Fruit fly (Drosophila melanogaster) whole organism, embryonic: Measurements from ENCODE around the gene CG7065.

ENCODE experiments used
- Blimp-1 ChIP-seq: fragments of 200-800 bp; sonication (Bioruptor generic); optimal IDR thresholded peaks from 3 replicates; lab custom pipeline; 2018; ENCODE audit warnings: missing biosample characterization, missing genetic modification characterization, mild to moderate bottlenecking, moderate library complexity, missing genetic modification reagents
- CG10321 ChIP-seq: fragments of 200-800 bp; sonication (Bioruptor generic); IDR thresholded peaks from 2 replicates; pipeline ENCODE4 v1.3.6; 2022; ENCODE audit warnings: missing biosample characterization, missing genetic modification characterization
- CG10543 ChIP-seq: fragments of 200-800 bp; sonication (Bioruptor generic); optimal IDR thresholded peaks from 3 replicates; lab custom pipeline; 2017; ENCODE audit warnings: missing biosample characterization, mild to moderate bottlenecking, missing genetic modification characterization, moderate library complexity
- CG13287 ChIP-seq: fragments of 200-800 bp; sonication (Bioruptor generic); IDR thresholded peaks from 2 replicates; pipeline ENCODE4 v1.3.6; 2022; ENCODE audit warnings: missing biosample characterization, missing genetic modification characterization; ENCODE audit not compliant: partially characterized antibody
- CG14014 ChIP-seq: fragments of 200-800 bp; sonication (Bioruptor generic); IDR thresholded peaks from 2 replicates; pipeline ENCODE4 v1.3.6; 2022; ENCODE audit warnings: missing biosample characterization, missing genetic modification characterization
- CG14860 ChIP-seq: fragments of 200-800 bp; sonication (Bioruptor generic); IDR thresholded peaks from 3 replicates; pipeline ENCODE4 v1.3.6; 2022; ENCODE audit warnings: missing biosample characterization, missing genetic modification characterization; ENCODE audit not compliant: partially characterized antibody
- CG15696 ChIP-seq: fragments of 200-800 bp; sonication (Bioruptor generic); optimal IDR thresholded peaks from 2 replicates; lab custom pipeline; 2019; ENCODE audit warnings: missing biosample characterization, mild to moderate bottlenecking, missing genetic modification characterization, moderate library complexity
- CG16813 ChIP-seq: fragments of 200-800 bp; sonication (Bioruptor generic); IDR thresholded peaks from 3 replicates; pipeline ENCODE4 v1.3.6; 2022; ENCODE audit warnings: missing biosample characterization, missing genetic modification characterization; ENCODE audit not compliant: partially characterized antibody
- CG17186 ChIP-seq: fragments of 200-800 bp; sonication (Bioruptor generic); optimal IDR thresholded peaks from 3 replicates; lab custom pipeline; 2017; ENCODE audit warnings: missing biosample characterization, missing genetic modification reagents, missing genetic modification characterization
- CG2199 ChIP-seq: fragments of 200-800 bp; sonication (Bioruptor generic); IDR thresholded peaks from 3 replicates; pipeline ENCODE4 v1.3.6; 2022; ENCODE audit warnings: missing biosample characterization, missing genetic modification characterization
- CG2678 ChIP-seq: fragments of 200-800 bp; sonication (Bioruptor generic); optimal IDR thresholded peaks from 3 replicates; lab custom pipeline; 2019; ENCODE audit warnings: missing biosample characterization, mild to moderate bottlenecking, missing genetic modification characterization, moderate library complexity
- CG3995 ChIP-seq: fragments of 200-800 bp; sonication (Bioruptor generic); optimal IDR thresholded peaks from 3 replicates; lab custom pipeline; 2016; ENCODE audit warnings: missing biosample characterization, missing genetic modification characterization
- CG42726 ChIP-seq: fragments of 200-800 bp; sonication (Bioruptor generic); IDR thresholded peaks from 2 replicates; pipeline ENCODE4 v1.3.6; 2022; ENCODE audit warnings: missing biosample characterization, missing genetic modification characterization; ENCODE audit not compliant: partially characterized antibody
- CG4820 ChIP-seq: fragments of 200-800 bp; sonication (Bioruptor generic); optimal IDR thresholded peaks from 3 replicates; lab custom pipeline; 2016; ENCODE audit warnings: missing biosample characterization, missing genetic modification characterization
- CG6791 ChIP-seq: fragments of 200-800 bp; sonication (Bioruptor generic); IDR thresholded peaks from 3 replicates; pipeline ENCODE4 v1.3.6; 2022; ENCODE audit warnings: missing biosample characterization, missing genetic modification characterization; ENCODE audit not compliant: partially characterized antibody
- CG7963 ChIP-seq: fragments of 200-800 bp; sonication (Bioruptor generic); IDR thresholded peaks from 3 replicates; pipeline ENCODE4 v1.3.6; 2022; ENCODE audit warnings: missing biosample characterization, missing genetic modification characterization; ENCODE audit not compliant: partially characterized antibody
- CG8924 ChIP-seq: fragments of 200-800 bp; optimal IDR thresholded peaks from 3 replicates; lab custom pipeline; 2019; ENCODE audit warnings: missing biosample characterization, mild to moderate bottlenecking, missing genetic modification characterization, moderate library complexity
- Dll ChIP-seq: fragments of 200-800 bp; sonication (Bioruptor generic); IDR thresholded peaks from 4 replicates; pipeline ENCODE4 v1.3.6; 2022; ENCODE audit warnings: missing biosample characterization, missing genetic modification characterization; ENCODE audit not compliant: partially characterized antibody
- Elba2 ChIP-seq: fragments of 200-800 bp; sonication (Bioruptor generic); optimal IDR thresholded peaks from 3 replicates; lab custom pipeline; 2016; ENCODE audit warnings: missing biosample characterization, missing genetic modification characterization
- Fer3 ChIP-seq: fragments of 200-800 bp; sonication (Bioruptor generic); optimal IDR thresholded peaks from 2 replicates; lab custom pipeline; 2018; ENCODE audit warnings: missing biosample characterization, mild to moderate bottlenecking, missing genetic modification characterization, moderate library complexity
- HLH4C ChIP-seq: fragments of 200-800 bp; sonication (Bioruptor generic); IDR thresholded peaks from 3 replicates; pipeline ENCODE4 v1.3.6; 2022; ENCODE audit warnings: missing biosample characterization, missing genetic modification characterization; ENCODE audit not compliant: partially characterized antibody
- Myb ChIP-seq: fragments of 200-800 bp; sonication (Bioruptor generic); optimal IDR thresholded peaks from 2 replicates; lab custom pipeline; 2016; ENCODE audit warnings: missing biosample characterization, missing genetic modification characterization
- Nf-YA ChIP-seq: fragments of 200-800 bp; sonication (Bioruptor generic); IDR thresholded peaks from 2 replicates; pipeline ENCODE4 v1.3.6; 2022; ENCODE audit warnings: missing biosample characterization, missing genetic modification characterization
- Sry-β ChIP-seq: fragments of 200-800 bp; sonication (Bioruptor generic); optimal IDR thresholded peaks from 2 replicates; lab custom pipeline; 2018; ENCODE audit warnings: missing biosample characterization, mild to moderate bottlenecking, missing genetic modification characterization, moderate library complexity
- al ChIP-seq: fragments of 200-800 bp; sonication (Bioruptor generic); IDR thresholded peaks from 2 replicates; pipeline ENCODE4 v1.3.6; 2022; ENCODE audit warnings: missing biosample characterization, missing genetic modification characterization
- aop ChIP-seq: fragments of 200-800 bp; sonication (Bioruptor generic); IDR thresholded peaks from 2 replicates; pipeline ENCODE4 v1.3.6; 2022; ENCODE audit warnings: missing biosample characterization, missing genetic modification characterization
- cg ChIP-seq: fragments of 200-800 bp; sonication (Bioruptor generic); optimal IDR thresholded peaks from 3 replicates; lab custom pipeline; 2019; ENCODE audit warnings: missing biosample characterization, mild to moderate bottlenecking, missing genetic modification characterization, moderate library complexity
- dpn ChIP-seq, 2 experiments: fragments of 200-800 bp; sonication (Bioruptor generic); optimal IDR thresholded peaks; 3 replicates each; lab custom pipeline; 2016; ENCODE audit warnings: missing biosample characterization in 2 of 2, missing genetic modification characterization in 2 of 2
- fd3F ChIP-seq: fragments of 200-800 bp; sonication (Bioruptor generic); optimal IDR thresholded peaks from 2 replicates; lab custom pipeline; 2018; ENCODE audit warnings: missing biosample characterization, mild to moderate bottlenecking, missing genetic modification characterization, moderate library complexity
- gce ChIP-seq: fragments of 200-800 bp; sonication (Bioruptor generic); IDR thresholded peaks from 3 replicates; pipeline ENCODE4 v1.3.6; 2022; ENCODE audit warnings: missing biosample characterization, missing genetic modification characterization
- gfzf ChIP-seq: fragments of 200-800 bp; sonication (Bioruptor generic); optimal IDR thresholded peaks from 2 replicates; lab custom pipeline; 2016; ENCODE audit warnings: missing biosample characterization, mild to moderate bottlenecking, missing genetic modification characterization, moderate library complexity
- her ChIP-seq: fragments of 200-800 bp; sonication (Bioruptor generic); optimal IDR thresholded peaks from 2 replicates; lab custom pipeline; 2016; ENCODE audit warnings: missing biosample characterization, missing genetic modification characterization
- jing ChIP-seq: fragments of 200-800 bp; sonication (Bioruptor generic); optimal IDR thresholded peaks from 2 replicates; lab custom pipeline; 2018; ENCODE audit warnings: missing biosample characterization, mild to moderate bottlenecking, missing genetic modification characterization
- kah ChIP-seq: fragments of 200-800 bp; sonication (Bioruptor generic); optimal IDR thresholded peaks from 2 replicates; lab custom pipeline; 2018; ENCODE audit warnings: missing biosample characterization, mild to moderate bottlenecking, missing genetic modification characterization
- nerfin-1 ChIP-seq: fragments of 200-800 bp; sonication (Bioruptor generic); optimal IDR thresholded peaks from 3 replicates; lab custom pipeline; 2019; ENCODE audit warnings: missing biosample characterization, mild to moderate bottlenecking, missing genetic modification characterization, moderate library complexity
- peb ChIP-seq: fragments of 200-800 bp; sonication (Bioruptor generic); IDR thresholded peaks from 2 replicates; pipeline ENCODE4 v1.3.6; 2022; ENCODE audit warnings: missing biosample characterization, missing genetic modification characterization
- pfk ChIP-seq: fragments of 200-800 bp; sonication (Bioruptor generic); optimal IDR thresholded peaks from 2 replicates; lab custom pipeline; 2018; ENCODE audit warnings: missing biosample characterization, mild to moderate bottlenecking, missing genetic modification characterization, moderate library complexity
- phol ChIP-seq: fragments of 200-800 bp; sonication (Bioruptor generic); optimal IDR thresholded peaks from 3 replicates; lab custom pipeline; 2018; ENCODE audit warnings: missing biosample characterization, mild to moderate bottlenecking, missing genetic modification characterization, moderate library complexity
- pros ChIP-seq: fragments of 200-800 bp; sonication (Bioruptor generic); optimal IDR thresholded peaks from 3 replicates; lab custom pipeline; 2019; ENCODE audit warnings: missing biosample characterization, mild to moderate bottlenecking, missing genetic modification characterization, moderate library complexity
- pum ChIP-seq: fragments of 200-800 bp; sonication (Bioruptor generic); optimal IDR thresholded peaks from 2 replicates; lab custom pipeline; 2016; ENCODE audit warnings: missing biosample characterization, missing genetic modification characterization
- row ChIP-seq: fragments of 200-800 bp; sonication (Bioruptor generic); IDR thresholded peaks from 3 replicates; pipeline ENCODE4 v1.3.6; 2022; ENCODE audit warnings: missing biosample characterization, missing genetic modification characterization
- sisA ChIP-seq: fragments of 200-800 bp; sonication (Bioruptor generic); IDR thresholded peaks from 2 replicates; pipeline ENCODE4 v1.3.6; 2022; ENCODE audit warnings: missing biosample characterization, missing genetic modification characterization
- slp2 ChIP-seq: fragments of 200-800 bp; sonication (Bioruptor generic); optimal IDR thresholded peaks from 2 replicates; lab custom pipeline; 2016; ENCODE audit warnings: missing biosample characterization, missing genetic modification characterization
- stwl ChIP-seq: fragments of 200-800 bp; sonication (Bioruptor generic); optimal IDR thresholded peaks from 3 replicates; lab custom pipeline; 2018; ENCODE audit warnings: missing biosample characterization, mild to moderate bottlenecking, missing genetic modification characterization, moderate library complexity
- zfh2 ChIP-seq: fragments of 200-800 bp; sonication (Bioruptor generic); optimal IDR thresholded peaks from 2 replicates; lab custom pipeline; 2016; ENCODE audit warnings: missing biosample characterization, missing genetic modification characterization

CG7065 gene

dm6 chrX:9164510-9165506, 22.5 kb downstream of the CG7065 start (continued):
- peak; percentile 78 for TF ChIP-seq Elba2 (GFP tag; lab: Kevin White, UChicago)
- peak; percentile 9 for TF ChIP-seq cg (GFP tag; lab: Kevin White, UChicago)
- peak; percentile 50 for TF ChIP-seq row (GFP tag; lab: Robert Waterston, UW)
- no peak for TF ChIP-seq CG10543 (GFP tag; lab: Kevin White, UChicago)
- TF ChIP-seq dpn (GFP tag; optimal IDR thresholded peaks at IDR 0.05; lab: Kevin White, UChicago): no peak
- no peak for TF ChIP-seq jing (GFP tag; lab: Kevin White, UChicago)
- peak; percentile 7 for TF ChIP-seq CG17186 (GFP tag; lab: Kevin White, UChicago)
- peak; percentile 90 for TF ChIP-seq Sry-β (GFP tag; lab: Kevin White, UChicago)
- TF ChIP-seq fd3F (GFP tag; lab: Kevin White, UChicago): no peak
- TF ChIP-seq CG10321: no peak
- TF ChIP-seq nerfin-1 (tag; lab: Kevin White, UChicago): peak; percentile 86
- TF ChIP-seq CG8924 (tag; lab: Kevin White, UChicago): no peak

dm6 chrX:9168273-9168672, 26.0 kb downstream of the CG7065 start:
- no peak for TF ChIP-seq CG14860
- TF ChIP-seq CG15696: no peak
- TF ChIP-seq al (GFP tag; lab: Robert Waterston, UW): no peak
- TF ChIP-seq kah: no peak
- no peak for TF ChIP-seq slp2 (GFP tag; lab: Kevin White, UChicago)
- TF ChIP-seq aop (GFP tag; lab: Robert Waterston, UW): no peak
- no peak for TF ChIP-seq CG14014
- no peak for TF ChIP-seq pum (GFP tag; lab: Kevin White, UChicago)
- no peak for TF ChIP-seq pfk (GFP tag; lab: Kevin White, UChicago)
- TF ChIP-seq CG42726 (GFP tag; lab: Robert Waterston, UW): no peak
- no peak for TF ChIP-seq peb (GFP tag; lab: Robert Waterston, UW)
- TF ChIP-seq CG3995 (GFP tag; lab: Kevin White, UChicago): no peak
- TF ChIP-seq her: no peak
- TF ChIP-seq zfh2 (GFP tag; lab: Kevin White, UChicago): no peak
- no peak for TF ChIP-seq Blimp-1

DNA sequence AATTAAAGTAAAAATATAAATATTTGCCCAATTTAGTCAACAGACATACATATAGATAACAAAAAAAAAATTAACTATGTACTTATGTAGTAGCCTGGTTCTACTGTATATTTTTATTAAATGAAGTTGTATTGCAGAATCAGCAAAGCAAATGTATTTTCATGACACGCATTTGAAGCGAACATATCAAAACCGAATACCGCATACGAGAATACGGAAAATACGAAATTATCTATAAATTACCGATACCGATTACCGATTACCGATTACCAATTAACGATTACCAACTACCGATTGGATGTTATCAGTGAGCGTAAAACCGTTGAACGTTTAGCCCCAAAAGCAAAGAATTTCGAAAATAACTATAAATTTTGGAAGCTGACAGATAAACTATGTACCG, 45.1 kb downstream of the CG7065 start:
- TF ChIP-seq CG6791 (GFP tag; lab: Robert Waterston, UW) (peak; percentile 75), gce (GFP tag; lab: Robert Waterston, UW) (no peak), Fer3 (tag; lab: Kevin White, UChicago) (no peak), sisA (GFP tag; lab: Robert Waterston, UW) (no peak), gfzf (GFP tag; lab: Kevin White, UChicago) (peak; percentile 10), CG16813 (GFP tag; lab: Robert Waterston, UW) (peak; percentile 47; the same call in 1 of the 3 replicates), Dll (GFP tag; lab: Robert Waterston, UW) (peak; percentile 41; the same call in 1 of the 4 replicates), pros (GFP tag; lab: Kevin White, UChicago) (no peak), stwl (tag; lab: Kevin White, UChicago) (peak; percentile 66), CG4820 (GFP tag; lab: Kevin White, UChicago) (no peak), HLH4C (GFP tag; lab: Robert Waterston, UW) (peak; percentile 65), Nf-YA (GFP tag; lab: Robert Waterston, UW) (no peak), CG7963 (GFP tag; lab: Robert Waterston, UW) (0 out of 3 replicates have a peak, but pooled peaks have one; percentile 20), phol (tag; lab: Kevin White, UChicago) (peak; percentile 15), CG2678 (no peak), CG13287 (GFP tag; lab: Robert Waterston, UW) (peak; percentile 53), CG14860 (0 out of 3 replicates have a peak, but pooled peaks have one; percentile 34), Myb (peak; percentile 12), CG2199 (no peak)
